Fruit fly (Drosophila melanogaster) whole organism, wandering third instar larva: ENCODE results near the gene EloA.

Experiments
- Abd-B ChIP-seq: fragments of >200 bp; optimal IDR thresholded peaks from 2 replicates; lab custom pipeline; 2017; ENCODE audit warnings: missing biosample characterization, missing genetic modification characterization
- CrebA ChIP-seq: fragments of 200-800 bp; sonication (Bioruptor generic); optimal IDR thresholded peaks from 2 replicates; lab custom pipeline; 2016; ENCODE audit warnings: missing biosample characterization, mild to moderate bottlenecking, missing genetic modification characterization, borderline replicate concordance
- Dfd ChIP-seq: fragments of >200 bp; optimal IDR thresholded peaks from 2 replicates; lab custom pipeline; 2017; ENCODE audit warnings: missing biosample characterization, missing genetic modification characterization
- Dif ChIP-seq: fragments of 200-275, 200-300 bp; sonication (Bioruptor generic); optimal IDR thresholded peaks from 2 replicates; lab custom pipeline; 2018; ENCODE audit warnings: missing biosample characterization, missing genetic modification characterization; ENCODE audit not compliant: partially characterized antibody
- GATAd ChIP-seq: sonication (Bioruptor generic); optimal IDR thresholded peaks from 2 replicates; lab custom pipeline; 2016; ENCODE audit warnings: missing biosample characterization, missing genetic modification characterization
- HLH106 ChIP-seq: fragments of 200-800 bp; optimal IDR thresholded peaks from 3 replicates; lab custom pipeline; 2019; ENCODE audit warnings: missing biosample characterization, mild to moderate bottlenecking, missing genetic modification characterization, moderate library complexity
- Hr83 ChIP-seq: fragments of 200-300 bp; sonication (Bioruptor generic); optimal IDR thresholded peaks from 2 replicates; lab custom pipeline; 2016; ENCODE audit warnings: missing biosample characterization, mild to moderate bottlenecking, missing genetic modification characterization, moderate library complexity; ENCODE audit not compliant: poor library complexity, severe bottlenecking
- Jra ChIP-seq: sonication (Bioruptor generic); optimal IDR thresholded peaks from 2 replicates; lab custom pipeline; 2016; ENCODE audit warnings: missing biosample characterization, missing genetic modification characterization
- Mio ChIP-seq: sonication (Bioruptor generic); optimal IDR thresholded peaks from 2 replicates; lab custom pipeline; 2016; ENCODE audit warnings: missing biosample characterization, missing genetic modification characterization
- Myc ChIP-seq: fragments of >200 bp; optimal IDR thresholded peaks from 2 replicates; lab custom pipeline; 2017
- OdsH ChIP-seq: fragments of 200-800 bp; sonication (Bioruptor generic); optimal IDR thresholded peaks from 2 replicates; lab custom pipeline; 2016; ENCODE audit warnings: missing biosample characterization, mild to moderate bottlenecking, missing genetic modification characterization
- Rel ChIP-seq, 2 experiments: fragments of 200-800 bp; sonication (Bioruptor generic) in 1 of 2; optimal IDR thresholded peaks; 2 replicates in 1 of 2; 3 replicates in 1 of 2; lab custom pipeline; 2016 to 2019; ENCODE audit warnings: mild to moderate bottlenecking in 2 of 2, missing biosample characterization in 2 of 2, missing genetic modification characterization in 2 of 2, moderate library complexity in 1 of 2
- Sp1 ChIP-seq: fragments of 200-800 bp; sonication (Bioruptor generic); optimal IDR thresholded peaks from 3 replicates; lab custom pipeline; 2019; ENCODE audit warnings: missing biosample characterization, mild to moderate bottlenecking, missing genetic modification characterization, moderate library complexity
- Vsx2 ChIP-seq: fragments of 200-300, 225-300 bp; sonication (Bioruptor generic); optimal IDR thresholded peaks from 2 replicates; lab custom pipeline; 2018; ENCODE audit warnings: missing biosample characterization, missing genetic modification characterization; ENCODE audit not compliant: partially characterized antibody
- br ChIP-seq: fragments of 200-800 bp; sonication (Bioruptor generic); optimal IDR thresholded peaks from 2 replicates; lab custom pipeline; 2016; ENCODE audit warnings: missing biosample characterization, missing genetic modification characterization
- brk ChIP-seq: fragments of 200-800 bp; sonication (Bioruptor generic); optimal IDR thresholded peaks from 2 replicates; lab custom pipeline; 2016; ENCODE audit warnings: missing biosample characterization, mild to moderate bottlenecking, missing genetic modification characterization
- dl ChIP-seq, 2 experiments: fragments of 175-275, 200-275 bp in 1 of 2; fragments of 200-275 bp in 1 of 2; sonication (Bioruptor generic); optimal IDR thresholded peaks; lab custom pipeline; 2018; ENCODE audit warnings: mild to moderate bottlenecking in 2 of 2, missing biosample characterization in 2 of 2, missing genetic modification characterization in 2 of 2, moderate library complexity in 2 of 2; ENCODE audit not compliant: partially characterized antibody in 2 of 2, insufficient read depth in 1 of 2
- dsf ChIP-seq: sonication (Bioruptor generic); optimal IDR thresholded peaks from 2 replicates; lab custom pipeline; 2016; ENCODE audit warnings: missing biosample characterization, missing genetic modification characterization, borderline replicate concordance
- ey ChIP-seq: fragments of 200-800 bp; sonication (Bioruptor generic); optimal IDR thresholded peaks from 2 replicates; lab custom pipeline; 2016; ENCODE audit warnings: missing biosample characterization, missing genetic modification characterization
- foxo ChIP-seq, 2 experiments: fragments of 200-800 bp; sonication (Bioruptor generic); optimal IDR thresholded peaks; 2 replicates in 1 of 2; 3 replicates in 1 of 2; lab custom pipeline; 2016 to 2017; ENCODE audit warnings: missing biosample characterization in 2 of 2, missing genetic modification characterization in 2 of 2
- fru ChIP-seq: fragments of 200-800 bp; sonication (Bioruptor generic); optimal IDR thresholded peaks from 3 replicates; lab custom pipeline; 2016; ENCODE audit warnings: missing biosample characterization, mild to moderate bottlenecking, missing genetic modification characterization
- h ChIP-seq: fragments of 200-800 bp; sonication (Bioruptor generic); optimal IDR thresholded peaks from 3 replicates; lab custom pipeline; 2016; ENCODE audit warnings: missing biosample characterization, mild to moderate bottlenecking, missing genetic modification characterization
- pan ChIP-seq: fragments of >200 bp; optimal IDR thresholded peaks from 2 replicates; lab custom pipeline; 2017
- psq ChIP-seq: fragments of 200-800 bp; sonication (Bioruptor generic); optimal IDR thresholded peaks from 3 replicates; lab custom pipeline; 2017; ENCODE audit warnings: missing biosample characterization, mild to moderate bottlenecking, missing genetic modification characterization, moderate library complexity
- sage ChIP-seq: fragments of 200-800 bp; sonication (Bioruptor generic); optimal IDR thresholded peaks from 2 replicates; lab custom pipeline; 2016; ENCODE audit warnings: missing biosample characterization, mild to moderate bottlenecking, missing genetic modification characterization
- sv ChIP-seq: fragments of 200-800 bp; sonication (Bioruptor generic); optimal IDR thresholded peaks from 3 replicates; lab custom pipeline; 2016; ENCODE audit warnings: missing biosample characterization, missing genetic modification characterization
- tai ChIP-seq: sonication (Bioruptor generic); optimal IDR thresholded peaks from 2 replicates; lab custom pipeline; 2016; ENCODE audit warnings: missing biosample characterization, missing genetic modification characterization
- usp ChIP-seq: fragments of >200 bp; optimal IDR thresholded peaks from 2 replicates; lab custom pipeline; 2017; ENCODE audit warnings: missing biosample characterization, missing genetic modification characterization
- woc ChIP-seq: sonication (Bioruptor generic); optimal IDR thresholded peaks from 2 replicates; lab custom pipeline; 2016; ENCODE audit warnings: missing biosample characterization, mild to moderate bottlenecking, missing genetic modification characterization

EloA gene

dm6 chr3R:23212764-23213163, 38.6 kb upstream of the EloA start:
- TF ChIP-seq GATAd (no peak), Dfd (GFP tag; lab: Kevin White, UChicago) (no peak), tai (GFP tag; lab: Kevin White, UChicago) (no peak)

dm6 chr3R:23214603-23215433, 36.5 kb upstream of the EloA start:
- TF ChIP-seq ey, result peak; percentile 50
- TF ChIP-seq br, result peak; percentile 11
- TF ChIP-seq HLH106 (tag; lab: Kevin White, UChicago), result peak; percentile 51
- TF ChIP-seq foxo (GFP tag; optimal IDR thresholded peaks at IDR 0.05; lab: Kevin White, UChicago), result peak in 1 of 2 experiments; percentile 24
- TF ChIP-seq sage, result no peak
- peak; percentile 16 for TF ChIP-seq CrebA (GFP tag; lab: Kevin White, UChicago)
- no peak for TF ChIP-seq dsf (GFP tag; lab: Kevin White, UChicago)
- peak; percentile 0 for TF ChIP-seq fru
- TF ChIP-seq Myc (lab: Kevin White, UChicago), result peak; percentile 78
- no peak for TF ChIP-seq Abd-B (GFP tag; lab: Kevin White, UChicago)
- peak; percentile 29 for TF ChIP-seq h (GFP tag; lab: Kevin White, UChicago)
- no peak for TF ChIP-seq pan (lab: Kevin White, UChicago)
- peak; percentile 34 for TF ChIP-seq OdsH (GFP tag; lab: Kevin White, UChicago)
- peak; percentile 75 for TF ChIP-seq psq
- peak; percentile 31 for TF ChIP-seq Sp1
- peak; percentile 67 for TF ChIP-seq tai (GFP tag; lab: Kevin White, UChicago)
- peak; percentile 1 for TF ChIP-seq brk
- no peak for TF ChIP-seq Rel (GFP tag; optimal IDR thresholded peaks at IDR 0.05; lab: Kevin White, UChicago)
- peak; percentile 55 for TF ChIP-seq Rel (tag; optimal IDR thresholded peaks at IDR 0.05; lab: Kevin White, UChicago)
- peak; percentile 28 for TF ChIP-seq woc (GFP tag; lab: Kevin White, UChicago)
- TF ChIP-seq, all 38 proteins: peak for 15

- TF ChIP-seq Myc (lab: Kevin White, UChicago), result no peak
- TF ChIP-seq brk, result no peak
- TF ChIP-seq sv (GFP tag; lab: Kevin White, UChicago), result no peak
- no peak for TF ChIP-seq Sp1
- TF ChIP-seq Mio (GFP tag; lab: Kevin White, UChicago), result no peak
- no peak for TF ChIP-seq Rel (GFP tag; optimal IDR thresholded peaks at IDR 0.05; lab: Kevin White, UChicago)
- peak; percentile 22 for TF ChIP-seq Rel (tag; optimal IDR thresholded peaks at IDR 0.05; lab: Kevin White, UChicago)
- TF ChIP-seq psq, result peak; percentile 23
- no peak for TF ChIP-seq Dif (GFP tag; lab: Kevin White, UChicago)
- no peak for TF ChIP-seq ey
- no peak for TF ChIP-seq pan (lab: Kevin White, UChicago)
- TF ChIP-seq foxo (GFP tag; optimal IDR thresholded peaks at IDR 0.05; lab: Kevin White, UChicago), result no peak
- no peak for TF ChIP-seq dl (GFP tag; optimal IDR thresholded peaks at IDR 0.05; lab: Kevin White, UChicago; ENCODE audit: insufficient read depth in 1 of 2, partially characterized antibody in 2 of 2)
- TF ChIP-seq Vsx2 (GFP tag; lab: Kevin White, UChicago), result no peak
- TF ChIP-seq Jra (GFP tag; lab: Kevin White, UChicago), result no peak
- TF ChIP-seq tai (GFP tag; lab: Kevin White, UChicago), result no peak
- no peak for TF ChIP-seq usp (GFP tag; lab: Kevin White, UChicago)
Observed at dm6 chr3R:23215434-23215730, 36.0 kb upstream of the EloA start.

- TF ChIP-seq Abd-B (GFP tag; lab: Kevin White, UChicago), result no peak
- TF ChIP-seq Hr83, result no peak
- no peak for TF ChIP-seq CrebA (GFP tag; lab: Kevin White, UChicago)
- TF ChIP-seq sv (GFP tag; lab: Kevin White, UChicago), result no peak
Observed at dm6 chr3R:23217142-23217771, 34.1 kb upstream of the EloA start.
